Worm (Caenorhabditis elegans): ENCODE results near the gene Y38A10A.11.

Gene Y38A10A.11

ce11 chrV:6121659-6122058 lies 18.3 kb upstream of the Y38A10A.11 start:
- no peak for TF ChIP-seq ceh-22 (tag; optimal IDR thresholded peaks at IDR 0.05)
- no peak for TF ChIP-seq ztf-16 (tag; optimal IDR thresholded peaks at IDR 0.05)
- no peak for TF ChIP-seq ama-1 (optimal IDR thresholded peaks at IDR 0.05)
- TF ChIP-seq ceh-2 (tag; optimal IDR thresholded peaks at IDR 0.05) = no peak
- no peak for TF ChIP-seq C08G9.2 (tag; optimal IDR thresholded peaks at IDR 0.05)
- TF ChIP-seq ttx-3 (tag; optimal IDR thresholded peaks at IDR 0.05) = no peak
- TF ChIP-seq sox-2 (GFP tag; IDR thresholded peaks at IDR 0.05) = no peak
- TF ChIP-seq tbx-7 (tag; optimal IDR thresholded peaks at IDR 0.05) = no peak
- no peak for TF ChIP-seq syd-9 (tag; optimal IDR thresholded peaks at IDR 0.05)
- no peak for TF ChIP-seq ceh-30 (tag; optimal IDR thresholded peaks at IDR 0.05)
- TF ChIP-seq pag-3 (tag; optimal IDR thresholded peaks at IDR 0.05; ENCODE audit: borderline replicate concordance) = no peak
- no peak for TF ChIP-seq unc-3 (GFP tag; conservative IDR thresholded peaks at IDR 0.05)
- TF ChIP-seq unc-3 (tag; optimal IDR thresholded peaks at IDR 0.05) = no peak
- TF ChIP-seq C38D4.7 (GFP tag; optimal IDR thresholded peaks at IDR 0.05) = no peak
- TF ChIP-seq tbx-2 (tag; optimal IDR thresholded peaks at IDR 0.05) = no peak
- no peak for TF ChIP-seq elt-2 (tag; optimal IDR thresholded peaks at IDR 0.05)

ce11 chrV:6120156-6120879 lies 17.0 kb upstream of the Y38A10A.11 start, which contains the start of gene ceh-49:
Gene ceh-49, minus strand, starts transcription at chrV:6120206.
- TF ChIP-seq unc-55 (GFP tag; optimal IDR thresholded peaks at IDR 0.05) (no peak), ceh-9 (tag; optimal IDR thresholded peaks at IDR 0.05) (no peak), pat-9 (tag; optimal IDR thresholded peaks at IDR 0.05) (no peak), pag-3 (tag; optimal IDR thresholded peaks at IDR 0.05; ENCODE audit: borderline replicate concordance) (no peak), unc-3 (GFP tag; conservative IDR thresholded peaks at IDR 0.05) (no peak), unc-3 (tag; optimal IDR thresholded peaks at IDR 0.05) (no peak), dve-1 (tag; optimal IDR thresholded peaks at IDR 0.05) (no peak), hlh-6 (tag; optimal IDR thresholded peaks at IDR 0.05) (no peak), ceh-19 (GFP tag; optimal IDR thresholded peaks at IDR 0.05) (no peak), mec-3 (tag; optimal IDR thresholded peaks at IDR 0.05; ENCODE audit: borderline replicate concordance) (no peak)

ce11 chrV:6117013-6117412 lies 13.7 kb upstream of the Y38A10A.11 start:
- no peak for TF ChIP-seq fkh-10 (GFP tag; optimal IDR thresholded peaks at IDR 0.05)
- TF ChIP-seq ahr-1 (tag; optimal IDR thresholded peaks at IDR 0.05) = no peak
- TF ChIP-seq sox-4 (tag; optimal IDR thresholded peaks at IDR 0.05) = no peak
- no peak for TF ChIP-seq fax-1 (tag; optimal IDR thresholded peaks at IDR 0.05)
- no peak for TF ChIP-seq syd-9 (tag; optimal IDR thresholded peaks at IDR 0.05)
- no peak for TF ChIP-seq ref-2 (tag; optimal IDR thresholded peaks at IDR 0.05)
- TF ChIP-seq pha-4 (tag; optimal IDR thresholded peaks at IDR 0.05) = no peak
- TF ChIP-seq mec-3 (tag; optimal IDR thresholded peaks at IDR 0.05; ENCODE audit: borderline replicate concordance) = no peak
- no peak for TF ChIP-seq hlh-8 (tag; optimal IDR thresholded peaks at IDR 0.05)

ce11 chrV:6112823-6113222 lies 9.5 kb upstream of the Y38A10A.11 start, which contains the start of gene F17A9.5:
Gene F17A9.5, minus strand, starts transcription at chrV:6112997.
- TF ChIP-seq F13H6.1 (tag; optimal IDR thresholded peaks at IDR 0.05) (no peak), ceh-6 (GFP tag; optimal IDR thresholded peaks at IDR 0.05) (no peak), ama-1 (optimal IDR thresholded peaks at IDR 0.05) (no peak), ztf-16 (tag; optimal IDR thresholded peaks at IDR 0.05) (no peak), ceh-2 (tag; optimal IDR thresholded peaks at IDR 0.05) (no peak), gmeb-2 (tag; optimal IDR thresholded peaks at IDR 0.05) (no peak), syd-9 (tag; optimal IDR thresholded peaks at IDR 0.05) (no peak), pqm-1 (tag; optimal IDR thresholded peaks at IDR 0.05) (no peak), nhr-11 (tag; optimal IDR thresholded peaks at IDR 0.05) (no peak), ceh-24 (tag; optimal IDR thresholded peaks at IDR 0.05) (no peak), ref-2 (tag; optimal IDR thresholded peaks at IDR 0.05) (no peak), fax-1 (tag; optimal IDR thresholded peaks at IDR 0.05) (no peak), pag-3 (tag; optimal IDR thresholded peaks at IDR 0.05; ENCODE audit: borderline replicate concordance) (no peak)

Data from whole organism, late embryonic.